Worm (Caenorhabditis elegans) whole organism, L3 larva: ENCODE measurements around the gene K11D12.14.

Experiments
- R02D3.7 ChIP-seq: fragments of 150-350 bp; optimal IDR thresholded peaks from 2 replicates; lab custom pipeline; 2014; ENCODE audit warnings: missing biosample characterization, missing genetic modification characterization
- aly-2 ChIP-seq: fragments of 150-350 bp; optimal IDR thresholded peaks from 2 replicates; lab custom pipeline; 2014; ENCODE audit warnings: missing biosample characterization, missing genetic modification characterization
- ama-1 ChIP-seq: fragments of 150-350 bp; optimal IDR thresholded peaks from 2 replicates; lab custom pipeline; 2018
- ceh-16 ChIP-seq: sonication (generic microtip); optimal IDR thresholded peaks from 2 replicates; lab custom pipeline; 2017; ENCODE audit warnings: missing biosample characterization, missing genetic modification characterization
- ceh-28 ChIP-seq: fragments of 150-350 bp; optimal IDR thresholded peaks from 2 replicates; lab custom pipeline; 2014; ENCODE audit warnings: missing biosample characterization, missing genetic modification reagents, missing genetic modification characterization
- ceh-82 ChIP-seq: fragments of 150-350 bp; optimal IDR thresholded peaks from 2 replicates; lab custom pipeline; 2014; ENCODE audit warnings: missing biosample characterization, missing genetic modification characterization
- ceh-9 ChIP-seq: sonication (generic microtip); optimal IDR thresholded peaks from 2 replicates; lab custom pipeline; 2018; ENCODE audit warnings: missing biosample characterization, missing genetic modification characterization
- daf-12 ChIP-seq: fragments of 150-350 bp; optimal IDR thresholded peaks from 2 replicates; lab custom pipeline; 2014; ENCODE audit warnings: missing biosample characterization, missing genetic modification reagents, missing genetic modification characterization
- egl-27 ChIP-seq: sonication (generic microtip); optimal IDR thresholded peaks from 4 replicates; lab custom pipeline; 2017; ENCODE audit warnings: missing biosample characterization, missing genetic modification reagents, missing genetic modification characterization
- egl-5 ChIP-seq: fragments of 150-350 bp; optimal IDR thresholded peaks from 2 replicates; lab custom pipeline; 2017; ENCODE audit warnings: missing biosample characterization, missing genetic modification reagents, missing genetic modification characterization, inconsistent platforms
- elt-1 ChIP-seq: fragments of 150-350 bp; optimal IDR thresholded peaks from 2 replicates; lab custom pipeline; 2014; ENCODE audit warnings: missing biosample characterization, missing genetic modification characterization
- elt-2 ChIP-seq: sonication (generic microtip); optimal IDR thresholded peaks from 2 replicates; lab custom pipeline; 2016; ENCODE audit warnings: missing genetic modification reagents, mild to moderate bottlenecking, missing genetic modification characterization, missing compliant biosample characterization
- elt-3 ChIP-seq, 3 experiments: fragments of 150-350 bp in 1 of 3; sonication (generic microtip) in 2 of 3; optimal IDR thresholded peaks; 2 replicates in 2 of 3; 4 replicates in 1 of 3; lab custom pipeline; 2014 to 2017; ENCODE audit warnings: missing biosample characterization in 3 of 3, missing genetic modification characterization in 3 of 3
- eor-1 ChIP-seq, 2 experiments: fragments of 150-350 bp; optimal IDR thresholded peaks; 2 replicates each; lab custom pipeline; 2014 to 2018; ENCODE audit warnings: missing biosample characterization in 2 of 2, missing genetic modification characterization in 2 of 2
- fkh-10 ChIP-seq: sonication (generic microtip); optimal IDR thresholded peaks from 2 replicates; lab custom pipeline; 2017; ENCODE audit warnings: missing biosample characterization, missing genetic modification reagents, missing genetic modification characterization
- fkh-2 ChIP-seq: fragments of 150-350 bp; optimal IDR thresholded peaks from 2 replicates; lab custom pipeline; 2014; ENCODE audit warnings: missing biosample characterization, missing genetic modification reagents, missing genetic modification characterization
- fos-1 ChIP-seq: fragments of 150-350 bp; optimal IDR thresholded peaks from 2 replicates; lab custom pipeline; 2014; ENCODE audit warnings: missing biosample characterization, missing genetic modification characterization
- lin-15B ChIP-seq: fragments of 150-350 bp; optimal IDR thresholded peaks from 2 replicates; lab custom pipeline; 2014; ENCODE audit warnings: missing biosample characterization, missing genetic modification characterization
- lin-39 ChIP-seq: fragments of 150-350 bp; optimal IDR thresholded peaks from 2 replicates; lab custom pipeline; 2018; ENCODE audit warnings: missing biosample characterization, missing genetic modification reagents, missing genetic modification characterization
- lsy-12 ChIP-seq: sonication (generic microtip); optimal IDR thresholded peaks from 2 replicates; lab custom pipeline; 2016; ENCODE audit warnings: mild to moderate bottlenecking, missing genetic modification characterization, missing compliant biosample characterization
- mdl-1 ChIP-seq: fragments of 150-350 bp; optimal IDR thresholded peaks from 2 replicates; lab custom pipeline; 2014; ENCODE audit warnings: missing biosample characterization, missing genetic modification characterization
- mml-1 ChIP-seq: fragments of 150-350 bp; sonication (generic microtip); optimal IDR thresholded peaks from 3 replicates; lab custom pipeline; 2014; ENCODE audit warnings: missing biosample characterization, missing genetic modification characterization
- nfya-1 ChIP-seq: sonication (generic microtip); optimal IDR thresholded peaks from 2 replicates; lab custom pipeline; 2017; ENCODE audit warnings: missing genetic modification characterization, mild to moderate bottlenecking, missing compliant biosample characterization, antibody characterized with exemption, moderate library complexity; ENCODE audit not compliant: insufficient read depth
- nhr-11 ChIP-seq: fragments of 150-350 bp; optimal IDR thresholded peaks from 2 replicates; lab custom pipeline; 2014; ENCODE audit warnings: missing biosample characterization, missing genetic modification characterization
- nhr-12 ChIP-seq: fragments of 150-350 bp; optimal IDR thresholded peaks from 2 replicates; lab custom pipeline; 2014; ENCODE audit warnings: missing biosample characterization, missing genetic modification characterization
- nhr-23 ChIP-seq: fragments of 150-350 bp; optimal IDR thresholded peaks from 2 replicates; lab custom pipeline; 2014; ENCODE audit warnings: missing biosample characterization, missing genetic modification reagents, missing genetic modification characterization
- nhr-237 ChIP-seq: fragments of 150-350 bp; optimal IDR thresholded peaks from 2 replicates; lab custom pipeline; 2014; ENCODE audit warnings: missing biosample characterization, missing genetic modification characterization
- nhr-28 ChIP-seq: fragments of 150-350 bp; optimal IDR thresholded peaks from 2 replicates; lab custom pipeline; 2014; ENCODE audit warnings: missing biosample characterization, missing genetic modification characterization
- nhr-43 ChIP-seq: sonication (generic microtip); optimal IDR thresholded peaks from 2 replicates; lab custom pipeline; 2016; ENCODE audit warnings: mild to moderate bottlenecking, missing genetic modification characterization, missing compliant biosample characterization; ENCODE audit not compliant: poor library complexity, severe bottlenecking
- nhr-76 ChIP-seq: fragments of 150-350 bp; sonication (generic microtip); optimal IDR thresholded peaks from 5 replicates; lab custom pipeline; 2014; ENCODE audit warnings: missing biosample characterization, missing genetic modification characterization
- nhr-77 ChIP-seq: fragments of 150-350 bp; optimal IDR thresholded peaks from 2 replicates; lab custom pipeline; 2014; ENCODE audit warnings: missing biosample characterization, missing genetic modification characterization
- pha-4 ChIP-seq: fragments of 150-350 bp; optimal IDR thresholded peaks from 2 replicates; lab custom pipeline; 2014; ENCODE audit warnings: missing biosample characterization, missing genetic modification reagents, missing genetic modification characterization
- pqm-1 ChIP-seq: fragments of 150-350 bp; optimal IDR thresholded peaks from 2 replicates; lab custom pipeline; 2017; ENCODE audit warnings: missing biosample characterization, missing genetic modification characterization, inconsistent platforms
- sea-2 ChIP-seq: fragments of 150-350 bp; sonication (generic microtip); optimal IDR thresholded peaks from 4 replicates; lab custom pipeline; 2014; ENCODE audit warnings: missing biosample characterization, missing genetic modification reagents, missing genetic modification characterization
- skn-1 ChIP-seq: fragments of 150-350 bp; optimal IDR thresholded peaks from 2 replicates; lab custom pipeline; 2014; ENCODE audit warnings: missing biosample characterization, missing genetic modification characterization
- snpc-4 ChIP-seq: fragments of 150-350 bp; optimal IDR thresholded peaks from 2 replicates; lab custom pipeline; 2014; ENCODE audit warnings: missing biosample characterization, missing genetic modification characterization
- unc-39 ChIP-seq: sonication (generic microtip); optimal IDR thresholded peaks from 4 replicates; lab custom pipeline; 2017; ENCODE audit warnings: missing biosample characterization, missing genetic modification characterization
- unc-62 ChIP-seq: fragments of 150-350 bp; sonication (generic microtip); optimal IDR thresholded peaks from 4 replicates; lab custom pipeline; 2014; ENCODE audit warnings: missing biosample characterization, missing genetic modification reagents, missing genetic modification characterization

Gene K11D12.14

ce11 chrV:5030715-5031114, 18.7 kb upstream of the K11D12.14 start, which contains the start of gene swt-7:
Gene swt-7, minus strand, starts transcription at chrV:5030815.
- TF ChIP-seq nhr-11 (tag; lab: Kevin White, UChicago), result no peak
- TF ChIP-seq unc-39 (tag; lab: Kevin White, UChicago), result no peak
- TF ChIP-seq ceh-16, result no peak
- TF ChIP-seq egl-5 (tag; lab: Kevin White, UChicago), result no peak
- no peak for TF ChIP-seq ama-1 (lab: Kevin White, UChicago)
- no peak for TF ChIP-seq fkh-2 (tag; lab: Kevin White, UChicago)
- no peak for TF ChIP-seq nhr-12 (tag; lab: Kevin White, UChicago)
- TF ChIP-seq mml-1 (tag; lab: Kevin White, UChicago), result no peak
- no peak for TF ChIP-seq nhr-76 (tag; lab: Kevin White, UChicago)
- TF ChIP-seq fkh-10 (GFP tag; lab: Kevin White, UChicago), result no peak
- TF ChIP-seq ceh-28, result no peak
- no peak for TF ChIP-seq lsy-12 (tag; lab: Kevin White, UChicago)
- no peak for TF ChIP-seq elt-2
- no peak for TF ChIP-seq nhr-23 (tag; lab: Kevin White, UChicago)
- no peak for TF ChIP-seq nfya-1 (tag; lab: Kevin White, UChicago)
- TF ChIP-seq nhr-28 (tag; lab: Kevin White, UChicago), result no peak
- no peak for TF ChIP-seq nhr-77
- no peak for TF ChIP-seq unc-62
- TF ChIP-seq egl-27, result no peak

DNA sequence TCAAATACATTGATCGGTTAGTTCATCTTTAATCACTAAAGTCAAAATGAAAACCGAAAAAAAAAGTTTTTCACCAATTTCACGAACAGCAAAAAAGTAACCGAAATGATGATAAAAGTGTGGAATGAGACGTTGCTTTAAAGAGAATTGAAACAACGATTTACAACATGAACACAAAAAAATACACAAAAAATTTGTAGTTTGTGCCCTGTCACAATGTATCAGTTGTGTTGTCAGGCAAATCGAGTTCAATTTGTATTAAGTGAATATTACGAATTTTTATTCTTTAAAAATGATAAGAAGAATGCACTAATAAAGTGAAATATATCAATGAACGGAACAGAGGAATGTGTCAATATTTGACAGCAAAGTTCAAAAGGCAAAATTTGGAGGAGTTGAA, 17.7 kb upstream of the K11D12.14 start:
- TF ChIP-seq elt-2 (peak; percentile 66), pha-4 (tag; lab: Kevin White, UChicago) (no peak)

- peak; percentile 41 for TF ChIP-seq pqm-1 (tag; lab: Kevin White, UChicago)
- TF ChIP-seq nhr-23 (tag; lab: Kevin White, UChicago), result peak; percentile 42
- TF ChIP-seq snpc-4 (tag; lab: Kevin White, UChicago), result no peak
- no peak for TF ChIP-seq nhr-12 (tag; lab: Kevin White, UChicago)
- TF ChIP-seq mdl-1 (tag; lab: Kevin White, UChicago), result peak; percentile 68
- peak; percentile 11 for TF ChIP-seq pha-4 (tag; lab: Kevin White, UChicago)
- peak; percentile 58 for TF ChIP-seq mml-1 (tag; lab: Kevin White, UChicago)
- TF ChIP-seq fos-1 (tag; lab: Kevin White, UChicago), result no peak
- TF ChIP-seq elt-2, result peak; percentile 48
- peak; percentile 0 for TF ChIP-seq lin-39 (tag; lab: Kevin White, UChicago)
- TF ChIP-seq lsy-12 (tag; lab: Kevin White, UChicago), result no peak
- TF ChIP-seq nhr-76 (tag; lab: Kevin White, UChicago), result no peak
These were observed 17.3 kb upstream of the K11D12.14 start for ce11 chrV:5032176-5032575.

ce11 chrV:5033099-5033498, 16.3 kb upstream of the K11D12.14 start, which contains the start of gene K11D12.13:
Gene K11D12.13, plus strand, starts transcription at chrV:5033399.
- TF ChIP-seq egl-27 (no peak), ama-1 (lab: Kevin White, UChicago) (no peak), ceh-82 (tag; lab: Kevin White, UChicago) (no peak), sea-2 (GFP tag; lab: Kevin White, UChicago) (no peak), elt-1 (tag; lab: Kevin White, UChicago) (no peak), fkh-2 (tag; lab: Kevin White, UChicago) (no peak), daf-12 (tag; lab: Kevin White, UChicago) (no peak), R02D3.7 (tag; lab: Kevin White, UChicago) (no peak), nhr-43 (tag; lab: Kevin White, UChicago) (no peak), unc-39 (tag; lab: Kevin White, UChicago) (no peak), unc-62 (no peak), lsy-12 (tag; lab: Kevin White, UChicago) (no peak), snpc-4 (tag; lab: Kevin White, UChicago) (no peak), aly-2 (no peak), skn-1 (no peak)
- TF ChIP-seq, all 47 proteins: peak for 0

DNA sequence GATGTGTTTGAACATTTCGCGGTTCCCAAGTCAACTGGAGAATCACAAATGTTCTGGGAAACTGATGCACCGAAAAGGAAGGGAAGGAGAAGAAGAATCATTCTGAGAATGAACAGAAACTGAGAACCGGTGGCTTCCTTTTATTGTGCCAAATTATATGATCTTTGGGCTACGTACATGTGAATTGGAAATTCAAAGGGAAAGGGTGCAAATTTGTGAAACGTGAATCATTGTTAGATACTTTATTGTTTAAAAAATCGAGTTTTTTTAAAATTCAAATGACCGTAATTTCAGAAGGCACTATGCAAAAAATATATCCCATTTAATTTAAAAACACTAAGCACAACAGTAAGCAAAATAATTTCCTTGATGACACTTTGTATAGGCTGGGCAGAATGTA, 14.4 kb upstream of the K11D12.14 start, which contains the start of gene K11D12.6:
TSS of gene K11D12.6 (minus strand) at position 101 of the 400 bp plus-strand sequence.
- no peak for TF ChIP-seq ceh-9 (tag; lab: Kevin White, UChicago)
- TF ChIP-seq lin-15B (tag; lab: Kevin White, UChicago), result no peak
- TF ChIP-seq egl-27, result no peak
- no peak for TF ChIP-seq elt-3 (tag; optimal IDR thresholded peaks at IDR 0.05; lab: Kevin White, UChicago)
- TF ChIP-seq pqm-1 (tag; lab: Kevin White, UChicago), result no peak
- TF ChIP-seq fkh-2 (tag; lab: Kevin White, UChicago), result no peak
- TF ChIP-seq ceh-28, result no peak
- TF ChIP-seq unc-62, result no peak
- TF ChIP-seq nfya-1 (tag; lab: Kevin White, UChicago), result no peak
- TF ChIP-seq elt-2, result no peak
- no peak for TF ChIP-seq nhr-237 (tag; lab: Kevin White, UChicago)
- TF ChIP-seq aly-2, result no peak
- no peak for TF ChIP-seq nhr-43 (tag; lab: Kevin White, UChicago)
- TF ChIP-seq nhr-76 (tag; lab: Kevin White, UChicago), result no peak
- TF ChIP-seq nhr-77, result no peak
- no peak for TF ChIP-seq eor-1 (tag; optimal IDR thresholded peaks at IDR 0.05; lab: Kevin White, UChicago)
